Worm (Caenorhabditis elegans) whole organism, L4 larva: Measurements from ENCODE around the gene cyp-35B3.

Experiments
- ceh-82 ChIP-seq: sonication (generic microtip); optimal IDR thresholded peaks from 2 replicates; lab custom pipeline; 2017; ENCODE audit warnings: missing biosample characterization, missing genetic modification characterization
- dve-1 ChIP-seq: sonication (generic microtip); optimal IDR thresholded peaks from 2 replicates; lab custom pipeline; 2017; ENCODE audit warnings: antibody characterized with exemption, mild to moderate bottlenecking, missing genetic modification characterization, missing compliant biosample characterization; ENCODE audit not compliant: insufficient read depth
- hmg-1.1 ChIP-seq: fragments of 200-800 bp; sonication (Bioruptor generic); IDR thresholded peaks from 2 replicates; pipeline ENCODE4 v1.3.6; 2022; ENCODE audit warnings: missing genetic modification reagents, missing genetic modification characterization, missing compliant biosample characterization
- mep-1 ChIP-seq: fragments of 150-350 bp; sonication (generic microtip); optimal IDR thresholded peaks from 3 replicates; lab custom pipeline; 2014; ENCODE audit warnings: missing biosample characterization, missing genetic modification characterization
- nhr-28 ChIP-seq: fragments of 150-350 bp; optimal IDR thresholded peaks from 2 replicates; lab custom pipeline; 2014; ENCODE audit warnings: missing biosample characterization, missing genetic modification characterization

- TF ChIP-seq ceh-82 (no peak), nhr-28 (no peak), hmg-1.1 (no peak), dve-1 (tag; lab: Kevin White, UChicago) (no peak), mep-1 (tag; lab: Kevin White, UChicago) (no peak)
These were observed 8.6 kb downstream of the cyp-35B3 start, which contains the start of gene str-247 for ce11 chrV:3953739-3954138.
